Fruit fly (Drosophila melanogaster): ENCODE measurements around the gene E5.

Gene E5

dm6 chr3R:13907355-13908105 is 32.8 kb upstream of the E5 start (continued):
- peak; percentile 32 for TF ChIP-seq az2 (GFP tag; optimal IDR thresholded peaks at IDR 0.05)
- TF ChIP-seq crol (GFP tag; IDR thresholded peaks at IDR 0.05) = no peak
- no peak for TF ChIP-seq Ravus (GFP tag; IDR thresholded peaks at IDR 0.05)
- no peak for TF ChIP-seq CG3163 (GFP tag; optimal IDR thresholded peaks at IDR 0.05)
- no peak for TF ChIP-seq eve (GFP tag; optimal IDR thresholded peaks at IDR 0.05)
- TF ChIP-seq Dp (GFP tag; optimal IDR thresholded peaks at IDR 0.05) = no peak
- peak; percentile 63; the same call in 1 of the 2 replicates for TF ChIP-seq sisA (GFP tag; IDR thresholded peaks at IDR 0.05)
- TF ChIP-seq mirr (GFP tag; optimal IDR thresholded peaks at IDR 0.05) = no peak
- TF ChIP-seq CG2116 (GFP tag; optimal IDR thresholded peaks at IDR 0.05) = no peak
- no peak for TF ChIP-seq ab (GFP tag; optimal IDR thresholded peaks at IDR 0.05)
- TF ChIP-seq peb (GFP tag; IDR thresholded peaks at IDR 0.05) = no peak
- TF ChIP-seq sqz (GFP tag; optimal IDR thresholded peaks at IDR 0.05) = no peak
- no peak for TF ChIP-seq bigmax (GFP tag; optimal IDR thresholded peaks at IDR 0.05)
- no peak for TF ChIP-seq Jarid2 (GFP tag; optimal IDR thresholded peaks at IDR 0.05)
- no peak for TF ChIP-seq NC2α (GFP tag; optimal IDR thresholded peaks at IDR 0.05)
- peak; percentile 51 for TF ChIP-seq Ptx1 (GFP tag; IDR thresholded peaks at IDR 0.05)
- TF ChIP-seq Sry-δ (GFP tag; optimal IDR thresholded peaks at IDR 0.05) = no peak
- TF ChIP-seq CG6813 (GFP tag; optimal IDR thresholded peaks at IDR 0.05) = no peak
- TF ChIP-seq CG18476 (GFP tag; optimal IDR thresholded peaks at IDR 0.05) = no peak
- TF ChIP-seq dimm (GFP tag; IDR thresholded peaks at IDR 0.05) = no peak
- TF ChIP-seq NK7.1 (GFP tag; optimal IDR thresholded peaks at IDR 0.05) = no peak
- TF ChIP-seq cad (GFP tag; optimal IDR thresholded peaks at IDR 0.05) = no peak
- TF ChIP-seq ci (GFP tag; IDR thresholded peaks at IDR 0.05) = peak; percentile 62; the same call in 1 of the 3 replicates
- TF ChIP-seq Dll (GFP tag; IDR thresholded peaks at IDR 0.05; ENCODE audit: partially characterized antibody) = no peak
- TF ChIP-seq CG2120 (GFP tag; optimal IDR thresholded peaks at IDR 0.05) = no peak
- TF ChIP-seq CG11696 (GFP tag; IDR thresholded peaks at IDR 0.05) = no peak
- peak; percentile 20; the same call in 1 of the 3 replicates for TF ChIP-seq otp (GFP tag; IDR thresholded peaks at IDR 0.05)
- TF ChIP-seq pan (optimal IDR thresholded peaks at IDR 0.05) = no peak
- TF ChIP-seq pan (GFP tag; optimal IDR thresholded peaks at IDR 0.05 in 1 of 2, IDR thresholded peaks at IDR 0.05 in 1 of 2) = peak in 1 of 2 experiments; percentile 58
- no peak for TF ChIP-seq Neu2 (GFP tag; optimal IDR thresholded peaks at IDR 0.05; ENCODE audit: borderline replicate concordance)
- no peak for TF ChIP-seq CG12071 (GFP tag; optimal IDR thresholded peaks at IDR 0.05)
- TF ChIP-seq CG14014 (GFP tag; IDR thresholded peaks at IDR 0.05) = no peak
- TF ChIP-seq btn (GFP tag; optimal IDR thresholded peaks at IDR 0.05) = no peak
- TF ChIP-seq pzg (GFP tag; optimal IDR thresholded peaks at IDR 0.05) = no peak
- peak; percentile 40 for TF ChIP-seq CG2678 (tag; optimal IDR thresholded peaks at IDR 0.05)
- no peak for TF ChIP-seq CG18599 (GFP tag; optimal IDR thresholded peaks at IDR 0.05)
- TF ChIP-seq pb (GFP tag; optimal IDR thresholded peaks at IDR 0.05) = no peak
- no peak for TF ChIP-seq Bteb2 (GFP tag; optimal IDR thresholded peaks at IDR 0.05)
- TF ChIP-seq Deaf1 (tag; optimal IDR thresholded peaks at IDR 0.05) = no peak
- no peak for TF ChIP-seq gcm2 (GFP tag; optimal IDR thresholded peaks at IDR 0.05)
- TF ChIP-seq Mrtf (GFP tag; IDR thresholded peaks at IDR 0.05) = no peak
- TF ChIP-seq vnd (GFP tag; IDR thresholded peaks at IDR 0.05; ENCODE audit: partially characterized antibody) = no peak
- TF ChIP-seq Xbp1 (GFP tag; optimal IDR thresholded peaks at IDR 0.05) = no peak
- TF ChIP-seq Hr3 (GFP tag; optimal IDR thresholded peaks at IDR 0.05) = no peak
- no peak for TF ChIP-seq Bgb (GFP tag; IDR thresholded peaks at IDR 0.05; ENCODE audit: partially characterized antibody)
- no peak for TF ChIP-seq CG10274 (GFP tag; optimal IDR thresholded peaks at IDR 0.05)
- no peak for TF ChIP-seq unc-4 (GFP tag; IDR thresholded peaks at IDR 0.05; ENCODE audit: partially characterized antibody)
- peak; percentile 4 for TF ChIP-seq CG3407 (GFP tag; optimal IDR thresholded peaks at IDR 0.05)
- peak; percentile 15 for TF ChIP-seq jing (GFP tag; optimal IDR thresholded peaks at IDR 0.05)
- no peak for TF ChIP-seq hkb (optimal IDR thresholded peaks at IDR 0.05)
- peak; percentile 68; the same call in 1 of the 2 replicates for TF ChIP-seq hkb (GFP tag; IDR thresholded peaks at IDR 0.05)

Data from whole organism, embryonic.